Worm (Caenorhabditis elegans): Measurements from ENCODE around the gene aly-2.

- peak; percentile 74 to 88 (median 79) for TF ChIP-seq dpl-1 (GFP tag; optimal IDR thresholded peaks at IDR 0.05)
- no peak for TF ChIP-seq fos-1 (tag; optimal IDR thresholded peaks at IDR 0.05)
- no peak for TF ChIP-seq fkh-4 (tag; optimal IDR thresholded peaks at IDR 0.05; ENCODE audit: borderline replicate concordance)
- peak; percentile 22 for TF ChIP-seq isw-1 (GFP tag; IDR thresholded peaks at IDR 0.05)
- TF ChIP-seq alr-1 (tag; optimal IDR thresholded peaks at IDR 0.05; ENCODE audit: borderline replicate concordance), result no peak
- TF ChIP-seq rnt-1 (tag; optimal IDR thresholded peaks at IDR 0.05), result peak; percentile 78
- no peak for TF ChIP-seq ets-5 (GFP tag; IDR thresholded peaks at IDR 0.05)
- peak in 1 of 2 experiments; percentile 28 for TF ChIP-seq mdl-1 (tag; optimal IDR thresholded peaks at IDR 0.05)
Measured at ce11 chrIV:9146819-9147518, at the start of gene aly-2, which contains the start of gene rpb-12.
